Worm (Caenorhabditis elegans): ENCODE measurements around the gene T23F4.2.

- no peak for TF ChIP-seq ces-1 (GFP tag; optimal IDR thresholded peaks at IDR 0.05)
- TF ChIP-seq sptf-1 (tag; optimal IDR thresholded peaks at IDR 0.05), result no peak
- no peak for TF ChIP-seq snpc-4 (tag; optimal IDR thresholded peaks at IDR 0.05)
- no peak for TF ChIP-seq nhr-12 (tag; optimal IDR thresholded peaks at IDR 0.05)
- no peak for TF ChIP-seq lin-13 (tag; optimal IDR thresholded peaks at IDR 0.05)
- no peak for TF ChIP-seq ztf-11 (tag; optimal IDR thresholded peaks at IDR 0.05)
- no peak for TF ChIP-seq mab-5 (tag; optimal IDR thresholded peaks at IDR 0.05)
- no peak for TF ChIP-seq hlh-1 (tag; optimal IDR thresholded peaks at IDR 0.05)
- no peak for TF ChIP-seq drap-1 (GFP tag; optimal IDR thresholded peaks at IDR 0.05)
- TF ChIP-seq cnd-1 (tag; optimal IDR thresholded peaks at IDR 0.05), result no peak
- TF ChIP-seq unc-120 (tag; optimal IDR thresholded peaks at IDR 0.05; ENCODE audit: poor library complexity, severe bottlenecking), result no peak
- TF ChIP-seq unc-62 (GFP tag; optimal IDR thresholded peaks at IDR 0.05), result no peak
Observed at ce11 chrII:1138618-1139017, 24.8 kb upstream of the T23F4.2 start.
